Worm (Caenorhabditis elegans) whole organism, L1 larva: ENCODE measurements around the gene srw-108.

Experiments
- nhr-237 ChIP-seq: fragments of 150-350 bp; optimal IDR thresholded peaks from 2 replicates; lab custom pipeline; 2014; ENCODE audit warnings: missing biosample characterization, missing genetic modification characterization
- pqm-1 ChIP-seq: sonication (generic microtip); optimal IDR thresholded peaks from 3 replicates; lab custom pipeline; 2017; ENCODE audit warnings: missing biosample characterization, missing genetic modification characterization

DNA sequence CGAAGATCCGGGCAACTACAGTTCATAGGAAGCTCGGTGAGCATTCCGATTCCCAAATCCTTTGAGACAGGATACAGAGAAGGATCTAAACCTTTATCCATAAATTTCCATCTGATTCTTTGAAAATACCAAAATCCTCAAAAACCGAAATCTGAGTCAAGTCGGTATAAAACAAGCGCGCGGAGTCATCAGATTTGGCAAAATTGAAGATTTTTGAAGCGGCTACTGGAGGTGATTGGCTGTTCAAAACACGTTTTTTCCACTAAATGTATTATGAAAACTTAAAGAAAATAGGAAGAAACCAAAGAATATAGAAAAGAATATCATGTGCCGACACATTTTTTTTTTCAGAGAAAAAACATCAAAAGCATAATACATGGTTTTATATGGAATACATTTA is 46.9 kb downstream of the srw-108 start, which contains the start of gene C14C6.13:
- TF ChIP-seq pqm-1 (tag; lab: Kevin White, UChicago) (no peak), nhr-237 (tag; lab: Kevin White, UChicago) (no peak)
